Worm (Caenorhabditis elegans): Measurements from ENCODE around the gene iffb-1.

ce11 chrIII:2314678-2315077 lies 442 bp downstream of the iffb-1 start:
- TF ChIP-seq unc-39 (tag; optimal IDR thresholded peaks at IDR 0.05) (no peak), nhr-12 (tag; optimal IDR thresholded peaks at IDR 0.05) (no peak), nhr-25 (tag; optimal IDR thresholded peaks at IDR 0.05) (no peak), unc-62 (GFP tag; optimal IDR thresholded peaks at IDR 0.05) (no peak), nhr-10 (tag; optimal IDR thresholded peaks at IDR 0.05) (no peak), R02D3.7 (tag; optimal IDR thresholded peaks at IDR 0.05) (no peak), zag-1 (tag; optimal IDR thresholded peaks at IDR 0.05) (no peak), dmd-4 (tag; optimal IDR thresholded peaks at IDR 0.05) (no peak), nhr-11 (tag; optimal IDR thresholded peaks at IDR 0.05) (no peak)

All from whole organism, L2 larva.